Worm (Caenorhabditis elegans) whole organism, late embryonic: ENCODE data around the gene flp-4.

Experiments used
- ama-1 ChIP-seq: fragments of 150-350 bp; optimal IDR thresholded peaks from 2 replicates; lab custom pipeline; 2014
- ceh-9 ChIP-seq: sonication (generic microtip); optimal IDR thresholded peaks from 2 replicates; lab custom pipeline; 2016; ENCODE audit warnings: mild to moderate bottlenecking, missing genetic modification characterization, inconsistent platforms, missing compliant biosample characterization
- elt-2 ChIP-seq: sonication (generic microtip); optimal IDR thresholded peaks from 2 replicates; lab custom pipeline; 2016; ENCODE audit warnings: missing genetic modification reagents, missing genetic modification characterization, missing compliant biosample characterization
- fkh-10 ChIP-seq: fragments of 150-350 bp; optimal IDR thresholded peaks from 2 replicates; lab custom pipeline; 2014; ENCODE audit warnings: missing biosample characterization, missing genetic modification reagents, missing genetic modification characterization
- lim-6 ChIP-seq: sonication (generic microtip); optimal IDR thresholded peaks from 2 replicates; lab custom pipeline; 2016; ENCODE audit warnings: missing genetic modification characterization, missing compliant biosample characterization
- madf-2 ChIP-seq: sonication (generic microtip); optimal IDR thresholded peaks from 2 replicates; lab custom pipeline; 2017; ENCODE audit warnings: missing genetic modification characterization, missing compliant biosample characterization
- nfya-1 ChIP-seq: sonication (generic microtip); optimal IDR thresholded peaks from 2 replicates; lab custom pipeline; 2017; ENCODE audit warnings: missing genetic modification characterization, mild to moderate bottlenecking, missing compliant biosample characterization, antibody characterized with exemption, moderate library complexity
- nhr-11 ChIP-seq: fragments of 150-350 bp; optimal IDR thresholded peaks from 2 replicates; lab custom pipeline; 2014; ENCODE audit warnings: missing biosample characterization, missing genetic modification characterization
- odd-2 ChIP-seq: sonication (generic microtip); optimal IDR thresholded peaks from 2 replicates; lab custom pipeline; 2017; ENCODE audit warnings: antibody characterized with exemption, mild to moderate bottlenecking, missing genetic modification characterization, missing compliant biosample characterization
- pqm-1 ChIP-seq: sonication (generic microtip); optimal IDR thresholded peaks from 2 replicates; lab custom pipeline; 2016; ENCODE audit warnings: missing genetic modification characterization, missing compliant biosample characterization
- sox-4 ChIP-seq: sonication (generic microtip); optimal IDR thresholded peaks from 2 replicates; lab custom pipeline; 2017; ENCODE audit warnings: mild to moderate bottlenecking, missing genetic modification characterization, inconsistent platforms, missing compliant biosample characterization
- syd-9 ChIP-seq: sonication (generic microtip); optimal IDR thresholded peaks from 2 replicates; lab custom pipeline; 2016; ENCODE audit warnings: mild to moderate bottlenecking, missing genetic modification characterization, moderate library complexity, missing compliant biosample characterization

- TF ChIP-seq nfya-1 (tag; lab: Kevin White, UChicago) (no peak), odd-2 (tag; lab: Kevin White, UChicago) (no peak), fkh-10 (GFP tag; lab: Kevin White, UChicago) (no peak), lim-6 (tag; lab: Kevin White, UChicago) (no peak), nhr-11 (tag; lab: Kevin White, UChicago) (no peak), ceh-9 (tag; lab: Kevin White, UChicago) (no peak), sox-4 (tag; lab: Kevin White, UChicago) (no peak), elt-2 (tag; lab: Kevin White, UChicago) (no peak), ama-1 (lab: Kevin White, UChicago) (no peak), syd-9 (tag; lab: Kevin White, UChicago) (no peak), madf-2 (tag; lab: Kevin White, UChicago) (no peak), pqm-1 (no peak)
These were observed 45.7 kb downstream of the flp-4 start, which contains the start of gene lact-2 for ce11 chrII:10094190-10094923.
